Worm (Caenorhabditis elegans) whole organism, L4 larva: Measurements from ENCODE around the gene Y41C4A.9.

Experiments
- F44E2.7 ChIP-seq: fragments of 200-800 bp; sonication (Bioruptor generic); IDR thresholded peaks from 2 replicates; pipeline ENCODE4 v2.1.2; 2022; ENCODE audit warnings: missing genetic modification characterization, missing compliant biosample characterization
- T20F7.1 ChIP-seq: fragments of 200-800 bp; sonication (Bioruptor generic); optimal IDR thresholded peaks from 2 replicates; lab custom pipeline; 2018; ENCODE audit warnings: mild to moderate bottlenecking, missing genetic modification characterization, missing compliant biosample characterization
- T26A8.4 ChIP-seq: fragments of 200-800 bp; sonication (Bioruptor generic); IDR thresholded peaks from 2 replicates; pipeline ENCODE4 v1.3.6; 2022; ENCODE audit warnings: missing genetic modification characterization, missing compliant biosample characterization
- Y105C5A.15 ChIP-seq: fragments of 200-800 bp; sonication (Bioruptor generic); IDR thresholded peaks from 2 replicates; pipeline ENCODE4 v1.3.6; 2022; ENCODE audit warnings: missing genetic modification characterization, missing compliant biosample characterization
- Y48G9A.11 ChIP-seq: fragments of 200-800 bp; sonication (Bioruptor generic); IDR thresholded peaks from 2 replicates; pipeline ENCODE4 v1.3.6; 2022; ENCODE audit warnings: missing genetic modification reagents, missing genetic modification characterization, missing compliant biosample characterization
- ZK337.2 ChIP-seq: fragments of 200-800 bp; sonication (Bioruptor generic); IDR thresholded peaks from 2 replicates; pipeline ENCODE4 v1.3.6; 2022; ENCODE audit warnings: missing genetic modification reagents, missing genetic modification characterization, missing compliant biosample characterization
- ama-1 ChIP-seq: fragments of 150-350 bp; optimal IDR thresholded peaks from 2 replicates; lab custom pipeline; 2014; ENCODE audit warnings: inconsistent platforms, mixed read lengths
- arid-1 ChIP-seq: fragments of 200-800 bp; sonication (Bioruptor generic); conservative IDR thresholded peaks from 2 replicates; pipeline ENCODE4 v1.3.6; 2022; ENCODE audit warnings: missing genetic modification reagents, missing genetic modification characterization, missing compliant biosample characterization
- ceh-28 ChIP-seq: fragments of 150-350 bp; optimal IDR thresholded peaks from 2 replicates; lab custom pipeline; 2014; ENCODE audit warnings: missing biosample characterization, missing genetic modification reagents, missing genetic modification characterization
- ceh-32 ChIP-seq: sonication (generic microtip); optimal IDR thresholded peaks from 2 replicates; lab custom pipeline; 2016; ENCODE audit warnings: mild to moderate bottlenecking, missing genetic modification characterization, missing compliant biosample characterization; ENCODE audit not compliant: poor library complexity
- ceh-44 ChIP-seq: fragments of 200-800 bp; sonication (Bioruptor generic); IDR thresholded peaks from 2 replicates; pipeline ENCODE4 v1.3.6; 2022; ENCODE audit warnings: missing genetic modification reagents, missing genetic modification characterization, missing compliant biosample characterization
- ceh-82 ChIP-seq: sonication (generic microtip); optimal IDR thresholded peaks from 2 replicates; lab custom pipeline; 2017; ENCODE audit warnings: missing biosample characterization, missing genetic modification characterization
- daf-12 ChIP-seq: fragments of 150-350 bp; optimal IDR thresholded peaks from 2 replicates; lab custom pipeline; 2014; ENCODE audit warnings: missing biosample characterization, missing genetic modification reagents, missing genetic modification characterization
- dmd-6 ChIP-seq: fragments of 200-800 bp; sonication (Bioruptor generic); IDR thresholded peaks from 2 replicates; pipeline ENCODE4 v1.3.6; 2022; ENCODE audit warnings: missing genetic modification reagents, missing genetic modification characterization, missing compliant biosample characterization
- dmd-9 ChIP-seq: fragments of 200-800 bp; sonication (Bioruptor generic); IDR thresholded peaks from 2 replicates; pipeline ENCODE4 v1.3.6; 2022; ENCODE audit warnings: missing genetic modification reagents, missing genetic modification characterization, missing compliant biosample characterization
- dpl-1 ChIP-seq: fragments of 150-350 bp; optimal IDR thresholded peaks from 2 replicates; lab custom pipeline; 2014; ENCODE audit warnings: missing biosample characterization, missing genetic modification reagents, missing genetic modification characterization
- duxl-1 ChIP-seq: sonication (generic microtip); optimal IDR thresholded peaks from 2 replicates; lab custom pipeline; 2016; ENCODE audit warnings: mild to moderate bottlenecking, missing genetic modification characterization, moderate library complexity, missing compliant biosample characterization; ENCODE audit not compliant: poor library complexity
- dve-1 ChIP-seq: sonication (generic microtip); optimal IDR thresholded peaks from 2 replicates; lab custom pipeline; 2017; ENCODE audit warnings: antibody characterized with exemption, mild to moderate bottlenecking, missing genetic modification characterization, missing compliant biosample characterization; ENCODE audit not compliant: insufficient read depth
- egl-27 ChIP-seq: sonication (generic microtip); optimal IDR thresholded peaks from 3 replicates; lab custom pipeline; 2017; ENCODE audit warnings: missing biosample characterization, missing genetic modification reagents, missing genetic modification characterization
- egl-43 ChIP-seq: fragments of 200-800 bp; sonication (Bioruptor generic); IDR thresholded peaks from 2 replicates; pipeline ENCODE4 v1.3.6; 2022; ENCODE audit warnings: missing genetic modification reagents, missing genetic modification characterization, missing compliant biosample characterization
- fos-1 ChIP-seq: fragments of 150-350 bp; optimal IDR thresholded peaks from 2 replicates; lab custom pipeline; 2014; ENCODE audit warnings: missing biosample characterization, missing genetic modification characterization
- gei-8 ChIP-seq: fragments of 200-800 bp; sonication (Bioruptor generic); optimal IDR thresholded peaks from 2 replicates; lab custom pipeline; 2018; ENCODE audit warnings: mild to moderate bottlenecking, missing genetic modification characterization, missing compliant biosample characterization
- hlh-11 ChIP-seq: fragments of 200-800 bp; sonication (Bioruptor generic); optimal IDR thresholded peaks from 2 replicates; lab custom pipeline; 2018; ENCODE audit warnings: mild to moderate bottlenecking, missing genetic modification characterization, missing compliant biosample characterization
- hmg-1.1 ChIP-seq: fragments of 200-800 bp; sonication (Bioruptor generic); IDR thresholded peaks from 2 replicates; pipeline ENCODE4 v1.3.6; 2022; ENCODE audit warnings: missing genetic modification reagents, missing genetic modification characterization, missing compliant biosample characterization
- jun-1 ChIP-seq: fragments of 150-350 bp; optimal IDR thresholded peaks from 2 replicates; lab custom pipeline; 2014; ENCODE audit warnings: missing biosample characterization, missing genetic modification reagents, missing genetic modification characterization
- lin-1 ChIP-seq: fragments of 200-800 bp; sonication (Bioruptor generic); IDR thresholded peaks from 2 replicates; pipeline ENCODE4 v1.3.6; 2022; ENCODE audit warnings: missing genetic modification reagents, missing genetic modification characterization, missing compliant biosample characterization
- lin-13 ChIP-seq: fragments of 150-350 bp; optimal IDR thresholded peaks from 2 replicates; lab custom pipeline; 2014; ENCODE audit warnings: missing biosample characterization, missing genetic modification reagents, missing genetic modification characterization
- lin-15B ChIP-seq: fragments of 150-350 bp; sonication (generic microtip); optimal IDR thresholded peaks from 3 replicates; lab custom pipeline; 2014; ENCODE audit warnings: missing biosample characterization, missing genetic modification characterization
- lin-38 ChIP-seq: fragments of 200-800 bp; sonication (Bioruptor generic); IDR thresholded peaks from 2 replicates; pipeline ENCODE4 v1.3.6; 2022; ENCODE audit warnings: missing genetic modification reagents, missing genetic modification characterization, missing compliant biosample characterization
- lsy-2 ChIP-seq, 2 experiments: fragments of 150-350 bp in 1 of 2; sonication (generic microtip) in 1 of 2; optimal IDR thresholded peaks; 2 replicates each; lab custom pipeline; 2014 to 2017; ENCODE audit warnings: missing biosample characterization in 2 of 2, missing genetic modification characterization in 2 of 2
- mes-2 ChIP-seq: sonication (generic microtip); optimal IDR thresholded peaks from 2 replicates; lab custom pipeline; 2016; ENCODE audit warnings: missing genotype, mild to moderate bottlenecking, missing genetic modification characterization, missing compliant biosample characterization; ENCODE audit not compliant: poor library complexity, severe bottlenecking
- nhr-102 ChIP-seq: sonication (generic microtip); optimal IDR thresholded peaks from 2 replicates; lab custom pipeline; 2016; ENCODE audit warnings: mild to moderate bottlenecking, missing genetic modification characterization, moderate library complexity, missing compliant biosample characterization
- nhr-25 ChIP-seq: sonication (generic microtip); optimal IDR thresholded peaks from 2 replicates; lab custom pipeline; 2017; ENCODE audit warnings: missing genetic modification characterization, mild to moderate bottlenecking, missing compliant biosample characterization, antibody characterized with exemption, moderate library complexity, borderline replicate concordance; ENCODE audit not compliant: insufficient read depth
- nhr-41 ChIP-seq: fragments of 200-800 bp; sonication (Bioruptor generic); IDR thresholded peaks from 2 replicates; pipeline ENCODE4 v1.3.6; 2022; ENCODE audit warnings: missing genetic modification reagents, missing genetic modification characterization, missing compliant biosample characterization
- nhr-6 ChIP-seq: fragments of 150-350 bp; optimal IDR thresholded peaks from 2 replicates; lab custom pipeline; 2014; ENCODE audit warnings: missing biosample characterization, missing genetic modification characterization
- nhr-76 ChIP-seq: fragments of 150-350 bp; optimal IDR thresholded peaks from 2 replicates; lab custom pipeline; 2014; ENCODE audit warnings: missing biosample characterization, missing genetic modification characterization
- pha-4 ChIP-seq, 2 experiments: fragments of 150-350 bp in 1 of 2; fragments of 200-800 bp in 1 of 2; sonication (Bioruptor generic) in 1 of 2; IDR thresholded peaks in 1 of 2; optimal IDR thresholded peaks in 1 of 2; 2 replicates each; pipeline versions ENCODE4 v1.3.6 to Lab custom; 2014 to 2022; ENCODE audit warnings: missing genetic modification characterization in 2 of 2, missing genetic modification reagents in 2 of 2, missing biosample characterization in 1 of 2, missing compliant biosample characterization in 1 of 2
- php-3 ChIP-seq: fragments of 200-800 bp; sonication (Bioruptor generic); IDR thresholded peaks from 2 replicates; pipeline ENCODE4 v1.3.6; 2022; ENCODE audit warnings: missing genetic modification reagents, missing genetic modification characterization, missing compliant biosample characterization
- saeg-2 ChIP-seq: fragments of 200-800 bp; sonication (Bioruptor generic); IDR thresholded peaks from 2 replicates; pipeline ENCODE4 v1.3.6; 2022; ENCODE audit warnings: missing genetic modification reagents, missing genetic modification characterization, missing compliant biosample characterization
- set-16 ChIP-seq: fragments of 200-800 bp; sonication (Bioruptor generic); IDR thresholded peaks from 2 replicates; pipeline ENCODE4 v1.3.6; 2022; ENCODE audit warnings: missing genetic modification reagents, missing genetic modification characterization, missing compliant biosample characterization
- spr-3 ChIP-seq: fragments of 200-800 bp; sonication (Bioruptor generic); optimal IDR thresholded peaks from 2 replicates; lab custom pipeline; 2018; ENCODE audit warnings: mild to moderate bottlenecking, missing genetic modification characterization, missing compliant biosample characterization
- unc-130 ChIP-seq: sonication (generic microtip); optimal IDR thresholded peaks from 2 replicates; lab custom pipeline; 2016; ENCODE audit warnings: missing genetic modification reagents, missing genetic modification characterization, missing compliant biosample characterization
- unc-39 ChIP-seq: sonication (generic microtip); optimal IDR thresholded peaks from 2 replicates; lab custom pipeline; 2017; ENCODE audit warnings: missing biosample characterization, missing genetic modification characterization
- unc-62 ChIP-seq, 3 experiments: fragments of 150-350 bp in 1 of 3; sonication (generic microtip); optimal IDR thresholded peaks in 2 of 3; peaks in 1 of 3; 1 replicate in 1 of 3; 2 replicates in 2 of 3; lab custom pipeline; 2014 to 2017; ENCODE audit warnings: missing biosample characterization in 3 of 3, missing genetic modification characterization in 3 of 3, missing genetic modification reagents in 3 of 3, missing genotype in 1 of 3
- vab-7 ChIP-seq: fragments of 200-800 bp; sonication (Bioruptor generic); IDR thresholded peaks from 2 replicates; pipeline ENCODE4 v1.3.6; 2022; ENCODE audit warnings: missing genetic modification reagents, missing genetic modification characterization, missing compliant biosample characterization
- zip-11 ChIP-seq: fragments of 200-800 bp; sonication (Bioruptor generic); IDR thresholded peaks from 2 replicates; pipeline ENCODE4 v1.3.6; 2022; ENCODE audit warnings: missing genetic modification characterization, missing compliant biosample characterization
- zip-2 ChIP-seq: fragments of 150-350 bp; optimal IDR thresholded peaks from 2 replicates; lab custom pipeline; 2014; ENCODE audit warnings: missing biosample characterization, missing genetic modification characterization
- ztf-11 ChIP-seq: fragments of 150-350 bp; optimal IDR thresholded peaks from 2 replicates; lab custom pipeline; 2014; ENCODE audit warnings: missing biosample characterization, missing genetic modification characterization
- ztf-7 ChIP-seq: fragments of 150-350 bp; optimal IDR thresholded peaks from 2 replicates; lab custom pipeline; 2014; ENCODE audit warnings: missing biosample characterization, missing genetic modification characterization

Y41C4A.9 gene

ce11 chrIII:11746718-11747117 lies 28.3 kb upstream of the Y41C4A.9 start, which contains the start of gene mrt-2:
mrt-2 (plus strand) TSS chrIII:11746766.
- TF ChIP-seq egl-43 (GFP tag; lab: Robert Waterston, UW), result no peak
- TF ChIP-seq T20F7.1, result no peak
- TF ChIP-seq set-16, result no peak
- TF ChIP-seq ceh-82 (tag; lab: Kevin White, UChicago), result no peak
- TF ChIP-seq duxl-1, result peak; percentile 47
- TF ChIP-seq nhr-76, result no peak
- no peak for TF ChIP-seq jun-1 (tag; lab: Kevin White, UChicago)
- peak; percentile 90 for TF ChIP-seq ZK337.2 (GFP tag; lab: Robert Waterston, UW)
- no peak for TF ChIP-seq Y105C5A.15 (GFP tag; lab: Robert Waterston, UW)
- no peak for TF ChIP-seq F44E2.7 (GFP tag; lab: Robert Waterston, UW)
- no peak; the same call in 1 of the 2 replicates for TF ChIP-seq Y48G9A.11 (GFP tag; lab: Robert Waterston, UW)
- TF ChIP-seq lin-13 (GFP tag; lab: Kevin White, UChicago), result peak; percentile 45
- TF ChIP-seq ceh-44 (GFP tag; lab: Robert Waterston, UW), result 0 out of 2 replicates have a peak, but pooled peaks have one; percentile 2
- TF ChIP-seq dmd-9 (GFP tag; lab: Robert Waterston, UW), result 0 out of 2 replicates have a peak, but pooled peaks have one; percentile 39
- no peak for TF ChIP-seq zip-11
- 0 out of 2 replicates have a peak, but pooled peaks have one; percentile 60 for TF ChIP-seq pha-4 (GFP tag; IDR thresholded peaks at IDR 0.05; lab: Robert Waterston, UW)
- TF ChIP-seq pha-4 (tag; optimal IDR thresholded peaks at IDR 0.05; lab: Kevin White, UChicago), result peak; percentile 16
- peak; percentile 70 for TF ChIP-seq lin-38 (GFP tag; lab: Robert Waterston, UW)
- TF ChIP-seq ceh-28 (tag; lab: Kevin White, UChicago), result no peak
- TF ChIP-seq dve-1 (tag; lab: Kevin White, UChicago), result peak; percentile 64
- TF ChIP-seq vab-7 (GFP tag; lab: Robert Waterston, UW), result no peak
- no peak for TF ChIP-seq php-3 (GFP tag; lab: Robert Waterston, UW)
- 0 out of 2 replicates have a peak, but pooled peaks have one; percentile 18 for TF ChIP-seq lin-1
- TF ChIP-seq hlh-11, result no peak
- no peak for TF ChIP-seq ama-1
- TF ChIP-seq unc-39 (tag; lab: Kevin White, UChicago), result no peak
- TF ChIP-seq fos-1, result no peak
- TF ChIP-seq nhr-41, result no peak
- TF ChIP-seq nhr-25 (tag; lab: Kevin White, UChicago), result peak; percentile 16
- TF ChIP-seq lsy-2 (tag; optimal IDR thresholded peaks at IDR 0.05; lab: Kevin White, UChicago), result peak in 1 of 2 experiments; percentile 83
- peak; percentile 97 for TF ChIP-seq dpl-1
- peak; percentile 46 for TF ChIP-seq dmd-6
- no peak for TF ChIP-seq gei-8 (GFP tag; lab: Kevin White, UChicago)
- no peak for TF ChIP-seq ceh-32
- peak; percentile 16 for TF ChIP-seq ztf-7
- no peak for TF ChIP-seq hmg-1.1 (GFP tag; lab: Robert Waterston, UW)
- no peak for TF ChIP-seq unc-62 (GFP tag; optimal IDR thresholded peaks at IDR 0.05 in 1 of 2; lab: Kevin White, UChicago)
- no peak for TF ChIP-seq unc-62 (tag; optimal IDR thresholded peaks at IDR 0.05; lab: Kevin White, UChicago)
- 0 out of 2 replicates have a peak, but pooled peaks have one; percentile 23 for TF ChIP-seq arid-1 (GFP tag; lab: Robert Waterston, UW)
- peak; percentile 49 for TF ChIP-seq nhr-102 (tag; lab: Kevin White, UChicago)
- no peak for TF ChIP-seq zip-2 (tag; lab: Kevin White, UChicago)
- TF ChIP-seq T26A8.4 (GFP tag; lab: Robert Waterston, UW), result 0 out of 2 replicates have a peak, but pooled peaks have one; percentile 48
- TF ChIP-seq lin-15B (tag; lab: Kevin White, UChicago), result no peak
- peak; percentile 99 for TF ChIP-seq mes-2 (tag; lab: Kevin White, UChicago)
- no peak for TF ChIP-seq egl-27
- TF ChIP-seq spr-3 (GFP tag; lab: Kevin White, UChicago), result no peak
- TF ChIP-seq saeg-2 (GFP tag; lab: Robert Waterston, UW), result no peak
- TF ChIP-seq daf-12 (tag; lab: Kevin White, UChicago), result no peak
- peak; percentile 75 for TF ChIP-seq unc-130 (GFP tag; lab: Kevin White, UChicago)
- TF ChIP-seq ztf-11 (tag; lab: Kevin White, UChicago), result no peak
- TF ChIP-seq nhr-6 (tag; lab: Kevin White, UChicago), result peak; percentile 70
